Fruit fly (Drosophila melanogaster): ENCODE measurements around the gene CG9150.
A peak's percentile ranks its signal among the peaks of the same experiment; 100 is the strongest.

Gene CG9150

DNA sequence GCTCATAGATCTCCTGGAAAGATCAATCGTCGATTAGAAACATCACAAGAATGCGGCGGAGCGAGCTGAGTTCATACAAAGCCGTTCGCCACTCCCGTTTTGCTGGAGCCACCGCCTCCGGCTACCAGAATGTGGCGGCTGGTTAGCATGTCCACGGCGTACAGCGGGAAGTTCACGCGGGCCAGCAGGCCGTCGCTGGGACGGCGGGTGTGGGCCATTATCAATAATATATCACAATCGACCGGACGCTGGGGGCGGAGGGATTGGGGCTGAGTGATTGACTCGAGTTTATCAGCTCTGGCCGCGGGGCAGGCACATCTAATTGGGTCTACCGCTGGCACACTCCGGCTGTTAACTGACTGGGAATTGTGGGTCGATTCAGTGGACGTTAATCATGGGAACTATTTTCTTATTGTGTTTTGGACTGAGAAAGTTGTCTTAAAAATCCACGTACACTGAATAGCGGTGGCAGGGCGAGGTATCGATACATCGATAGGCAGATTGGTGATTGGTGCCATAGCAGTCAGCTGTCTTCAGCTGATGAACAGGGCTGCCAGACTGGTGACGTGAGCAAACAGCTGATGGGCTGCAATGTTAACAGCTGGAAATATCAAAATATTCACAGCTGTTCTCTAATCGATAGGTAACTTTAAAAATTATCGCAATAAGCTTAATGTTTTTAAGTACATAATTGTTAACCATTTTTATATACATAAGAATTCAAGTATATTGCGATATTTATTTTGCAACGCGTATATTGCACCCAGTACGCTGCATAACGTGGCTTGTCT lies 30.3 kb upstream of the CG9150 start, which contains the start of gene CG9175:
Gene CG9175, minus strand, starts transcription at position 488 of the 791 bp plus-strand sequence.
- no peak for TF ChIP-seq Rel (GFP tag; optimal IDR thresholded peaks at IDR 0.05)
- peak; percentile 28 for TF ChIP-seq Rel (tag; optimal IDR thresholded peaks at IDR 0.05)
- TF ChIP-seq Myc (optimal IDR thresholded peaks at IDR 0.05): peak; percentile 41
- no peak for TF ChIP-seq lola (GFP tag; optimal IDR thresholded peaks at IDR 0.05)
- TF ChIP-seq Hnf4 (GFP tag; optimal IDR thresholded peaks at IDR 0.05): peak; percentile 9
- TF ChIP-seq jim (GFP tag; optimal IDR thresholded peaks at IDR 0.05): peak; percentile 40
- TF ChIP-seq Hr78 (GFP tag; optimal IDR thresholded peaks at IDR 0.05): no peak
- TF ChIP-seq usp (GFP tag; optimal IDR thresholded peaks at IDR 0.05): no peak
- TF ChIP-seq fru (GFP tag; optimal IDR thresholded peaks at IDR 0.05): no peak
- no peak for TF ChIP-seq Mio (GFP tag; optimal IDR thresholded peaks at IDR 0.05)
- TF ChIP-seq Dfd (GFP tag; optimal IDR thresholded peaks at IDR 0.05): no peak
- TF ChIP-seq HLH106 (tag; optimal IDR thresholded peaks at IDR 0.05): peak; percentile 0
- TF ChIP-seq dl (GFP tag; optimal IDR thresholded peaks at IDR 0.05; ENCODE audit: insufficient read depth in 1 of 2, partially characterized antibody in 2 of 2): peak in 1 of 2 experiments; percentile 53
- peak; percentile 68 for TF ChIP-seq woc (GFP tag; optimal IDR thresholded peaks at IDR 0.05)
- TF ChIP-seq Sp1 (GFP tag; optimal IDR thresholded peaks at IDR 0.05): no peak
- TF ChIP-seq Vsx2 (GFP tag; optimal IDR thresholded peaks at IDR 0.05; ENCODE audit: partially characterized antibody): no peak
- no peak for TF ChIP-seq dsf (GFP tag; optimal IDR thresholded peaks at IDR 0.05; ENCODE audit: borderline replicate concordance)
- no peak for TF ChIP-seq sv (GFP tag; optimal IDR thresholded peaks at IDR 0.05)
- TF ChIP-seq Dif (GFP tag; optimal IDR thresholded peaks at IDR 0.05; ENCODE audit: partially characterized antibody): peak; percentile 84
- TF ChIP-seq foxo (GFP tag; optimal IDR thresholded peaks at IDR 0.05): peak in 1 of 2 experiments; percentile 15
- peak; percentile 13 for TF ChIP-seq Hr83 (GFP tag; optimal IDR thresholded peaks at IDR 0.05; ENCODE audit: poor library complexity, severe bottlenecking)
- no peak for TF ChIP-seq CG32264 (GFP tag; optimal IDR thresholded peaks at IDR 0.05)
- TF ChIP-seq h (GFP tag; optimal IDR thresholded peaks at IDR 0.05): peak; percentile 40
- no peak for TF ChIP-seq sage (GFP tag; optimal IDR thresholded peaks at IDR 0.05)

DNA sequence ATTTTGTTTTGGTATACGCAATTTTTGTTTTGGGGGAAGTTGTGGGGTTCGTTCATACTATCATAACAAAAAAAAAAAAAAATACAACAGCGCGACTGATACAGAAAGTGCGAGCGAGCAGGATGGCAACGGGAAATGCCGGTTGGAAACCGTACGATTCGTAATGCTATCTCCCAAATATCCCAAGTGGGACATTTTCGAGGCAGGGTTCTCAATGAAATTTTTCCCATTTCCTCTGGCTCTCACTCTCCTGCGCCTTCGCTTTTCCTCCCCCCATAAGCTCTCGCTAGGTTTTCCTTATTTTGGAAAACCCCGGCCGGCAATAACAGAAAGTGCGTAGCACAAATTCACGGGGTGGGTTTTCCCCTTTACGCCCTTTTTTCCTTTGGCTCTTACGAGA lies 23.9 kb upstream of the CG9150 start:
- TF ChIP-seq CG32264 (GFP tag; optimal IDR thresholded peaks at IDR 0.05): no peak
- TF ChIP-seq GATAd (GFP tag; optimal IDR thresholded peaks at IDR 0.05): no peak
- TF ChIP-seq Sp1 (GFP tag; optimal IDR thresholded peaks at IDR 0.05): no peak
- TF ChIP-seq Abd-B (GFP tag; optimal IDR thresholded peaks at IDR 0.05): no peak
- TF ChIP-seq OdsH (GFP tag; optimal IDR thresholded peaks at IDR 0.05): no peak
- TF ChIP-seq dsf (GFP tag; optimal IDR thresholded peaks at IDR 0.05; ENCODE audit: borderline replicate concordance): no peak
- TF ChIP-seq pan (optimal IDR thresholded peaks at IDR 0.05): no peak
- TF ChIP-seq Myc (optimal IDR thresholded peaks at IDR 0.05): no peak
- no peak for TF ChIP-seq woc (GFP tag; optimal IDR thresholded peaks at IDR 0.05)
- TF ChIP-seq Hnf4 (GFP tag; optimal IDR thresholded peaks at IDR 0.05): no peak
- TF ChIP-seq Vsx2 (GFP tag; optimal IDR thresholded peaks at IDR 0.05; ENCODE audit: partially characterized antibody): no peak
- TF ChIP-seq br (GFP tag; optimal IDR thresholded peaks at IDR 0.05): no peak
- TF ChIP-seq ey (GFP tag; optimal IDR thresholded peaks at IDR 0.05): no peak
- TF ChIP-seq Dif (GFP tag; optimal IDR thresholded peaks at IDR 0.05; ENCODE audit: partially characterized antibody): no peak
- TF ChIP-seq foxo (GFP tag; optimal IDR thresholded peaks at IDR 0.05): no peak
- TF ChIP-seq tai (GFP tag; optimal IDR thresholded peaks at IDR 0.05): no peak
- no peak for TF ChIP-seq h (GFP tag; optimal IDR thresholded peaks at IDR 0.05)
- no peak for TF ChIP-seq lola (GFP tag; optimal IDR thresholded peaks at IDR 0.05)
- TF ChIP-seq dl (GFP tag; optimal IDR thresholded peaks at IDR 0.05; ENCODE audit: insufficient read depth in 1 of 2, partially characterized antibody in 2 of 2): no peak

DNA sequence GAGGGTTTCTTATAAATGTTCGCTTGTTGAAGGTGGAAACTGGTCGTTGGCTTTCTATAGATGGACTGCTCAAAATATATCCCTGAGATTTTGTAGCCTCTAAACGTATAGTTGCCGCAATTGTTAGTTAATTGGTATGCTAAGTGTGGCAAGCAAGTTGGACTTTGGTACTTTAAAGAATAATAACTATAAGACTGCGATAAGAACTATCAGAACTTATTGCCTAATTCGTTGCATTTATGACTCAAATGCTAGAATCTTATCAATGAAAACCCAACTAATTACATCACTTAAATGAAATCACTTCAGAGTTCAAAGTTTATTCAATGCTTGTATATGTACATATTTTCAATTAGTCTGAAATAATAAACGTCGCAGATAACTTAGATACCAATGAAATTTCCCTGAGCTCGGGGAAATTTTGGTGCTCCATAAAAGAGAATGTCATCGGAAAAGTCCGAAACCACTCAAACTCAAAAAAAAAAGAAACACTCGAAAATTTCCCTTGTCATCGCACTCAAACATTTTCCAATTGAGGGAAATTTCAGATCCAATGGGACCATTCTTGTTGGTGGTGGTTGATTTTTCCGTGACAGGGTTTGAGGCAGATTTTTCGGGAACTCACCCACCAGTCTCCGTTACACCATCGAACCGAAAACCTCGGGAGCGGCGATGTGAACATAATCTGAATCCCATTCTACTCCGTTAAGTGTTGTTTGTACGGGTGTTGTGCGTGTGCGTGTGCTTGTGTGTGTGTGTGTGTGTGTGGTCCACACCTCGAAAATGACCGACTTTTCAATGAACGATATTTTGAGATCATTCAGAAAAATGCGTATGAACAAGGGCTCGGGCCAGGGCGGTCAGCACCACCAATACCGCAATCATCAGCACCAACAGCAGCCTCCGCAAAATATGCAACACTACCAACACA lies 22.7 kb upstream of the CG9150 start, which contains the start of gene CG45075:
Gene CG45075, plus strand, starts transcription at position 627 of the 931 bp plus-strand sequence.
- peak; percentile 29 for TF ChIP-seq Dfd (GFP tag; optimal IDR thresholded peaks at IDR 0.05)
- no peak for TF ChIP-seq tai (GFP tag; optimal IDR thresholded peaks at IDR 0.05)
- no peak for TF ChIP-seq sage (GFP tag; optimal IDR thresholded peaks at IDR 0.05)

Data from whole organism, wandering third instar larva.